Fruit fly (Drosophila melanogaster) Kc167 (cell line): ENCODE results near the gene Theg.

Source experiments
- Myc ChIP-seq: fragments of >200 bp; optimal IDR thresholded peaks from 2 replicates; lab custom pipeline; 2017; ENCODE audit warnings: missing external identifiers
- Sin3A ChIP-seq: fragments of >200 bp; optimal IDR thresholded peaks from 2 replicates; lab custom pipeline; 2018; ENCODE audit warnings: missing external identifiers
- psq ChIP-seq: fragments of >200 bp; optimal IDR thresholded peaks from 2 replicates; lab custom pipeline; 2017; ENCODE audit warnings: missing external identifiers

- no peak for TF ChIP-seq Sin3A (lab: Kevin White, UChicago)
- TF ChIP-seq psq: no peak
- TF ChIP-seq Myc (lab: Kevin White, UChicago): no peak
Measured at dm6 chr3R:22044443-22044970, 30.0 kb downstream of the Theg start.
